Worm (Caenorhabditis elegans) whole organism, L2 larva: ENCODE measurements around the gene ssu-1.

Experiments used
- ama-1 ChIP-seq: fragments of 150-350 bp; optimal IDR thresholded peaks from 2 replicates; lab custom pipeline; 2018; ENCODE audit warnings: inconsistent platforms
- ceh-16 ChIP-seq: fragments of 150-350 bp; optimal IDR thresholded peaks from 2 replicates; lab custom pipeline; 2014; ENCODE audit warnings: missing biosample characterization, missing genetic modification characterization
- egl-27 ChIP-seq: sonication (generic microtip); optimal IDR thresholded peaks from 3 replicates; lab custom pipeline; 2017; ENCODE audit warnings: missing biosample characterization, missing genetic modification reagents, missing genetic modification characterization
- elt-1 ChIP-seq: fragments of 150-350 bp; optimal IDR thresholded peaks from 2 replicates; lab custom pipeline; 2014; ENCODE audit warnings: missing biosample characterization, missing genetic modification characterization
- lin-13 ChIP-seq: fragments of 150-350 bp; optimal IDR thresholded peaks from 2 replicates; lab custom pipeline; 2014; ENCODE audit warnings: missing biosample characterization, missing genetic modification reagents, missing genetic modification characterization
- lsy-2 ChIP-seq, 2 experiments: fragments of 150-350 bp in 1 of 2; sonication (generic microtip) in 1 of 2; optimal IDR thresholded peaks; 2 replicates each; lab custom pipeline; 2014 to 2017; ENCODE audit warnings: missing biosample characterization in 2 of 2, missing genetic modification characterization in 2 of 2
- nhr-10 ChIP-seq: sonication (generic microtip); optimal IDR thresholded peaks from 2 replicates; lab custom pipeline; 2017; ENCODE audit warnings: missing biosample characterization, missing genetic modification characterization

- TF ChIP-seq lin-13 (no peak), nhr-10 (no peak), egl-27 (tag; lab: Kevin White, UChicago) (no peak), ceh-16 (no peak), ama-1 (no peak), elt-1 (tag; lab: Kevin White, UChicago) (no peak), lsy-2 (tag; optimal IDR thresholded peaks at IDR 0.05; lab: Kevin White, UChicago) (no peak)
Observed at ce11 chrV:20120623-20121165, 12.4 kb downstream of the ssu-1 start, which contains the start of gene ncx-1.
